Fruit fly (Drosophila melanogaster): ENCODE measurements around the gene CG42402.

DNA sequence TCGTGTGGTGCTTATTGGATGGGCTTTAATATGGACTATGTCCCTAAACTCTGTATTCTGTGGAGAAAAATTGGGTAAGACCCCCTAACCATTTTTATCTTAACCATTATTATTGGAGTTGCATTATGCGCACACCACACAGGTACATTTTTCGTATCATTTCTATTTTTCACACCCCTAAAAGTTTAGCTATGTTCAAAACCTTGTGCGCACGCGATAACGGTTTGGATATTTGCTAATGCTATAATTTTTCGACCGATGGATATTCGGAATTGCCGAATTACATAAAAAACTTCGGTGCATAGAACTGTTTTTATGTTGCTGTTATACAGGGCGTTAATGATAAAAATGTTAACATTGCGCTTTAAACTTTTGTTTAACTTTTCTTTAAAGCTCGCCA lies 4.0 kb downstream of the CG42402 start:
- no peak for TF ChIP-seq kay (GFP tag; ENCODE audit: borderline replicate concordance)
- no peak for TF ChIP-seq ovo (GFP tag; optimal IDR thresholded peaks at IDR 0.05)
- TF ChIP-seq Mnt (GFP tag; optimal IDR thresholded peaks at IDR 0.05), result no peak
- TF ChIP-seq CG1620 (GFP tag; optimal IDR thresholded peaks at IDR 0.05), result no peak
- no peak for TF ChIP-seq cic (GFP tag; optimal IDR thresholded peaks at IDR 0.05)
- TF ChIP-seq CG5204 (GFP tag; optimal IDR thresholded peaks at IDR 0.05), result no peak
- TF ChIP-seq CG7045 (GFP tag; optimal IDR thresholded peaks at IDR 0.05), result no peak
- TF ChIP-seq CG11617 (GFP tag; optimal IDR thresholded peaks at IDR 0.05), result no peak
- no peak for TF ChIP-seq CG7101 (tag; optimal IDR thresholded peaks at IDR 0.05)
- TF ChIP-seq CG33017 (tag; optimal IDR thresholded peaks at IDR 0.05), result no peak
- no peak for TF ChIP-seq tj (GFP tag; optimal IDR thresholded peaks at IDR 0.05)
